Worm (Caenorhabditis elegans) whole organism, late embryonic: Measurements from ENCODE around the gene txbp-3.

Source experiments
- ama-1 ChIP-seq: fragments of 150-350 bp; optimal IDR thresholded peaks from 2 replicates; lab custom pipeline; 2014
- ceh-22 ChIP-seq: sonication (generic microtip); optimal IDR thresholded peaks from 2 replicates; lab custom pipeline; 2017; ENCODE audit warnings: missing biosample characterization, missing genetic modification characterization
- dve-1 ChIP-seq: sonication (generic microtip); optimal IDR thresholded peaks from 2 replicates; lab custom pipeline; 2017; ENCODE audit warnings: antibody characterized with exemption, mild to moderate bottlenecking, missing genetic modification characterization, missing compliant biosample characterization
- hlh-15 ChIP-seq: sonication (generic microtip); optimal IDR thresholded peaks from 2 replicates; lab custom pipeline; 2016; ENCODE audit warnings: missing genetic modification characterization, missing compliant biosample characterization
- nfya-1 ChIP-seq: sonication (generic microtip); optimal IDR thresholded peaks from 2 replicates; lab custom pipeline; 2017; ENCODE audit warnings: missing genetic modification characterization, mild to moderate bottlenecking, missing compliant biosample characterization, antibody characterized with exemption, moderate library complexity
- nhr-11 ChIP-seq: fragments of 150-350 bp; optimal IDR thresholded peaks from 2 replicates; lab custom pipeline; 2014; ENCODE audit warnings: missing biosample characterization, missing genetic modification characterization
- npax-4 ChIP-seq: sonication (generic microtip); optimal IDR thresholded peaks from 2 replicates; lab custom pipeline; 2016; ENCODE audit warnings: missing genetic modification characterization, missing compliant biosample characterization
- pha-2 ChIP-seq: sonication (generic microtip); optimal IDR thresholded peaks from 2 replicates; lab custom pipeline; 2017; ENCODE audit warnings: mild to moderate bottlenecking, missing genetic modification characterization, missing compliant biosample characterization
- pqm-1 ChIP-seq: sonication (generic microtip); optimal IDR thresholded peaks from 2 replicates; lab custom pipeline; 2016; ENCODE audit warnings: missing genetic modification characterization, missing compliant biosample characterization

DNA sequence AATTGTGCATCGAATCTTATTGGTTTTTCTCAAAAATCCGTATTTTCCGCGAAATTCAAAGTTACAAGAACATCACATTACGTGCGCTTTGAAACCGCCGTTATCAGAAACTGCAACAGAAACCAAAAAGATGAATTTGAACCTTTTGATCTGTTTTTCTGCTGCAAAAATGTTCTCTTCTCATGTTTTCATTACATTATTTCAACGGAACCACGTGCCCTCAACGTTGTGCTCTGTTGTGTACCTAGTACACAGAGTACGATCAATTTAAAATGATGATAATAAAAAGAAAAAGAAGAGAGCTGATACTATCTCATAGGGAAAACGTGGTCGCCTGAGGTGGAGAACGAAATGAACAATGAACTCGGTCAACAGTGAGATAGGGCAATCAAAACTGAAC, 30.8 kb upstream of the txbp-3 start:
- TF ChIP-seq ceh-22 (no peak), npax-4 (no peak), dve-1 (no peak), nhr-11 (tag; lab: Kevin White, UChicago) (no peak), pha-2 (tag; lab: Kevin White, UChicago) (no peak), ama-1 (lab: Kevin White, UChicago) (no peak), hlh-15 (tag; lab: Kevin White, UChicago) (no peak), pqm-1 (tag; lab: Kevin White, UChicago) (no peak), nfya-1 (no peak)
